Fruit fly (Drosophila melanogaster): ENCODE data around the gene WRNexo.

Gene WRNexo

DNA sequence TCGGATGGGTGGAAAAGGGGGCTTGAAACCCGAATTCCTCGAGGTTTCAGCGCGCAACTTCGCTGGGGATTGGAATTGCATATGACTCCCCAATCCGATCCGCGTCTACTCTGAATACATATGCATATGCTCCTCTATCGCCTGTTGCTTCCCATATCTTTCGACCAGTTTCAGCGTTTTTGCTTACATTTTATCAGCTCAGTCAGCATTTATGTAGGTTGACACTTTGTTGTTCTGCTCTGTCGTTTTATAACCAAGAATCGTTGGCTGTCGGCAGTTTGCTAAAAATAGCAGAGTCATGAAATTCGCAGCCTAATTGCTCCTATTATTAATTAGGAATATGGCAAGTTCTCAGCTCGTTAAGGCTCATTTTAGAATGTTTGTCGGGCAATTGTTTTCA, 29.7 kb upstream of the WRNexo start:
- no peak for TF ChIP-seq psq (optimal IDR thresholded peaks at IDR 0.05)
- no peak for TF ChIP-seq ttk (optimal IDR thresholded peaks at IDR 0.05)
- no peak for TF ChIP-seq insv (optimal IDR thresholded peaks at IDR 0.05)
- TF ChIP-seq h (optimal IDR thresholded peaks at IDR 0.05): no peak
- TF ChIP-seq Sin3A (optimal IDR thresholded peaks at IDR 0.05): no peak
- TF ChIP-seq Myc (optimal IDR thresholded peaks at IDR 0.05): no peak

- TF ChIP-seq psq (optimal IDR thresholded peaks at IDR 0.05): no peak
- TF ChIP-seq Sin3A (optimal IDR thresholded peaks at IDR 0.05): no peak
- TF ChIP-seq Myc (optimal IDR thresholded peaks at IDR 0.05): no peak
- TF ChIP-seq ttk (optimal IDR thresholded peaks at IDR 0.05): no peak
- TF ChIP-seq insv (optimal IDR thresholded peaks at IDR 0.05): no peak
- no peak for TF ChIP-seq h (optimal IDR thresholded peaks at IDR 0.05)
Measured at dm6 chr3R:18394876-18395275, 28.9 kb upstream of the WRNexo start.

dm6 chr3R:18393436-18393835, 27.5 kb upstream of the WRNexo start:
- no peak for TF ChIP-seq Myc (optimal IDR thresholded peaks at IDR 0.05)
- no peak for TF ChIP-seq ttk (optimal IDR thresholded peaks at IDR 0.05)
- no peak for TF ChIP-seq psq (optimal IDR thresholded peaks at IDR 0.05)
- no peak for TF ChIP-seq Sin3A (optimal IDR thresholded peaks at IDR 0.05)
- TF ChIP-seq h (optimal IDR thresholded peaks at IDR 0.05): no peak
- no peak for TF ChIP-seq insv (optimal IDR thresholded peaks at IDR 0.05)

dm6 chr3R:18389790-18390189, 23.8 kb upstream of the WRNexo start, which contains the start of gene Vha100-4:
Vha100-4 (minus strand) TSS chr3R:18389805.
- TF ChIP-seq ttk (optimal IDR thresholded peaks at IDR 0.05): no peak
- TF ChIP-seq insv (optimal IDR thresholded peaks at IDR 0.05): no peak
- TF ChIP-seq h (optimal IDR thresholded peaks at IDR 0.05): no peak
- TF ChIP-seq Myc (optimal IDR thresholded peaks at IDR 0.05): no peak
- no peak for TF ChIP-seq Sin3A (optimal IDR thresholded peaks at IDR 0.05)
- no peak for TF ChIP-seq psq (optimal IDR thresholded peaks at IDR 0.05)

DNA sequence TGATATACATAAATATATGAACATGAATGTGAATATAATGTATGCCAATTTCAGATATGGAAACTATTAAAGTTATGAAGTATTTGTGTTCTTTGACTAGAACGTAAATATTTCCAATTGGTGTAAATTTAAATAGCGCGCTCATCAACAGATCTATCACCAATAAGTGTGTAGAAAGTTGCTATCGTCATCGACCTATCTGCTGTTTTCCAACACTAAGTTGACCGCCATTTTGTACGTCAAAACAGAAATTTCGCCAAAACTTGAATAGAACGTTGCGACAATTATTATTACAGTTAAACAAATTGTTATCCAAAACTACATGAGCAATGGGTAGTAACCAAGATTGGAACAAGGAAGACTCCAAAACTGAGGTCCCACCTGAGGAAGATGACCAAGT, 19.6 kb upstream of the WRNexo start, which contains the start of gene cona:
Gene cona (plus strand): TSS at position 236 of the 400 bp plus-strand sequence.
- TF ChIP-seq Myc (optimal IDR thresholded peaks at IDR 0.05) (no peak), ttk (optimal IDR thresholded peaks at IDR 0.05) (no peak), insv (optimal IDR thresholded peaks at IDR 0.05) (no peak), psq (optimal IDR thresholded peaks at IDR 0.05) (no peak), h (optimal IDR thresholded peaks at IDR 0.05) (no peak), Sin3A (optimal IDR thresholded peaks at IDR 0.05) (no peak)

DNA sequence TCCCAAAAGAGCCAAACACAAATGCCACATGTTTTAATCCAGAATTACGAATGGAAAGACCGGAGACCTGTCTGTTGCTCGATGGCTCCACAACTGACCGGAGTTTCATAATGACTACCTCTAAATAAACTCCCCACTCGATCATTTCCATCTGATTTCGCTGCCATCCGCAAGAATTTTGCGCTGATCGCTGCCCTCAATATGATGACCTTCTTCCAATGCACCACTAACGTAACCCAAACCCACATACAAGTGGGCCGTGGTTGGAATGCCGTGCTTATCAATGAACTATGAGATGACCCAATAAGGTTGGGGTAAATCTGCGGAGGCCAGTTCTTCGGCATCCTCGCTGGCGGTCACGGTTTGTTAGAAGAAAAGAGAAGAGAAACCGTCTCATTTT, 19.0 kb upstream of the WRNexo start, which contains the start of gene CG14309:
Gene CG14309 (minus strand): TSS at position 101 of the 400 bp plus-strand sequence.
- TF ChIP-seq psq (optimal IDR thresholded peaks at IDR 0.05) (no peak), Myc (optimal IDR thresholded peaks at IDR 0.05) (no peak), h (optimal IDR thresholded peaks at IDR 0.05) (no peak), insv (optimal IDR thresholded peaks at IDR 0.05) (no peak)

DNA sequence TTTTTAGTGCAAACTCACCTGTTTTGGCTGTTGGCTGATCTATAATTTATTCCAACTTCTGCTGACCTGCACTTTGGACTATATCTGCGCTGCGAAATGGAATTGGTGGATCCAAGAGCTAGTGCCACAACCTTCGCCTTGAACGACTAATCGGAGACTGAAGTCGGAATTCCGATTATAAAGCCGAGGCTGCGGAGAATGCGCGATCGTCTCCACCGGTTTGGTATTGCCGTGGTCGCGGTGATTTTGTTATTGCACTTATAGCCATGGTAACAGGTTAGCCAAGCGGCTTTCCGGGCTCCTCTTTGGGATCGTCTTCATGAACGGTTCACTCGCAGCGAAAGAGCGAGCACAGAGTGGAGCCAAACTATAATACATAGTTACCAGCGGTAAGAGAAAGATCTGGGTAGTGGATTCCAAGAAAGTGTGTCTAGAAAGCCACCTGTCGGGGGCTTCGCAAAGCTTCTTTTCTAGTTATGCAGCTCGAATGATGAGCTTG, 15.1 kb upstream of the WRNexo start, which contains the start of gene CG7675:
Gene CG7675 (minus strand): TSS at position 165 of the 499 bp plus-strand sequence.
- TF ChIP-seq psq (optimal IDR thresholded peaks at IDR 0.05) (no peak), h (optimal IDR thresholded peaks at IDR 0.05) (no peak), Myc (optimal IDR thresholded peaks at IDR 0.05) (no peak), ttk (optimal IDR thresholded peaks at IDR 0.05) (no peak), insv (optimal IDR thresholded peaks at IDR 0.05) (no peak)

dm6 chr3R:18380251-18380812, 14.4 kb upstream of the WRNexo start:
- TF ChIP-seq h (optimal IDR thresholded peaks at IDR 0.05) (no peak), ttk (optimal IDR thresholded peaks at IDR 0.05) (no peak), Myc (optimal IDR thresholded peaks at IDR 0.05) (no peak), psq (optimal IDR thresholded peaks at IDR 0.05) (no peak), insv (optimal IDR thresholded peaks at IDR 0.05) (no peak), Sin3A (optimal IDR thresholded peaks at IDR 0.05) (no peak)

DNA sequence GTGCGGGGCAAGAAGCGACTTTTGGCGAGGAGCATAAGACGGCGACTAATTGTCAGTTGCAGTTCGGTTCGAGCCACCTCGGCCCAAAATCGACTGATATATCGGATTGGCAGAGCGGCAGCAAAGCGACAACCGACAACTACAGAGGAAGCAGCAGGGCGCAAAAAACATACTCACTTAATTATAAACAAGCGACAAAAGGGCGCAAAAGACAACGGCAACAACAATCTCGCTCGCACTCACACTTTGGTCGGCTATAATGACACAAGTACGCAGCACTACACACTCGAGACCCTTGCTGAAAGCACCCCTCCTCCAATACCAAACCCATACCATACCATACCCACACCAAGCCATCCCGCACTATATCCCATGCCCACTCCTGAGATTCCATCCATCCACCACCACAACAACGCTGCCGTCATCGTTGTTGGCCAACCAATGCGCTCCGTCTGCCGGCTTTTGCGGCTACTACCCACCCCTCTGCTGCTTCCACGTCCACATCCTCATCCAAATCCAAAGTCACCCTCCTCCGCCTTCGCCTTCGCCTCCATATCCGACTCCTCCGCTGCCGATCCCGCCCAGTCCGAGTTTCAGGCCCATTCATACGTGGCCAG, 6.8 kb upstream of the WRNexo start, which contains the start of gene gl:
Gene gl (minus strand): TSS at position 51 of the 617 bp plus-strand sequence.
- no peak for TF ChIP-seq ttk (optimal IDR thresholded peaks at IDR 0.05)
- TF ChIP-seq insv (optimal IDR thresholded peaks at IDR 0.05): no peak
- no peak for TF ChIP-seq Myc (optimal IDR thresholded peaks at IDR 0.05)
- no peak for TF ChIP-seq Sin3A (optimal IDR thresholded peaks at IDR 0.05)
- TF ChIP-seq h (optimal IDR thresholded peaks at IDR 0.05): no peak
- TF ChIP-seq psq (optimal IDR thresholded peaks at IDR 0.05): no peak

- TF ChIP-seq ttk (optimal IDR thresholded peaks at IDR 0.05) (no peak), Myc (optimal IDR thresholded peaks at IDR 0.05) (no peak), insv (optimal IDR thresholded peaks at IDR 0.05) (no peak), Sin3A (optimal IDR thresholded peaks at IDR 0.05) (no peak), psq (optimal IDR thresholded peaks at IDR 0.05) (no peak), h (optimal IDR thresholded peaks at IDR 0.05) (no peak)
Measured at dm6 chr3R:18371346-18371745, 5.4 kb upstream of the WRNexo start.

DNA sequence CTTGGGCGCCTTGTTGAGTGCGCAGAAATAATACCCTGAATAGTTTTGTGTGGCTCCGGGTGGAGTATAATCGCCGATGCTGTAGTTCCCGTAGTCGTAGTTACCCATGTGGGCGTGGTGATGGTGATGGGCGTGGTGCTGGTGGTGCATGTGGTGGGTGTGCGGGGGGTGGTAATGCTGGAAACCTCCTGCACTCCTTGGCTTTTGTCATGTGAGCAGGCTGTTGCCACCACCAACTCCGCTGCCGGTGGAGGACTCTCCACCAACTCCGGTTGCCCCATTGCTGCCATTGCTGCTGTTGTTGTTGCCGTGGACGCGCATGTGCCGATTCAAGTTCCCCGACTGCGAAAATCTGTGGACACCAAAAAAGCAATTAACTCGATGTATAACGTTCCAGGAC, 2.6 kb upstream of the WRNexo start:
- TF ChIP-seq psq (optimal IDR thresholded peaks at IDR 0.05) (no peak), Myc (optimal IDR thresholded peaks at IDR 0.05) (no peak), Sin3A (optimal IDR thresholded peaks at IDR 0.05) (no peak), insv (optimal IDR thresholded peaks at IDR 0.05) (no peak), h (optimal IDR thresholded peaks at IDR 0.05) (no peak), ttk (optimal IDR thresholded peaks at IDR 0.05) (no peak)

DNA sequence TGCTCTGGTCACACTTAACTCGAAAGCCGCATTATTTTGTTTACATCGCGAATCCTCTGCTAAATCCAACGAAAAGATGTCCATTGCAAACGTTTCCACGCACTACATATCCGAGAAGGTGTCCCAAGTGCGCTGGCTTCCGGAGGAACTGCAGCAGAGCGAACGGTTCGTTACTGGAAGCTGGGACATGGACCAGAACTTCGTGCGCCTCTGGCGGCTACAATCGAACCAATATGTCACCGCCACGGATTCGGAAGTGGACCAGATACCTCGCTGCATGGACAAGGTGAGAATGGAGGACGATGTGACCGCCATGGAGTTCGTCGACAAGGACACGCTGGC, 653 bp upstream of the WRNexo start:
- no peak for TF ChIP-seq ttk (optimal IDR thresholded peaks at IDR 0.05)
- TF ChIP-seq Myc (optimal IDR thresholded peaks at IDR 0.05): no peak
- TF ChIP-seq h (optimal IDR thresholded peaks at IDR 0.05): no peak
